Worm (Caenorhabditis elegans): ENCODE measurements around the gene Y51A2D.21.
A peak's percentile ranks its signal among the peaks of the same experiment; 100 is the strongest.

Y51A2D.21 gene

DNA sequence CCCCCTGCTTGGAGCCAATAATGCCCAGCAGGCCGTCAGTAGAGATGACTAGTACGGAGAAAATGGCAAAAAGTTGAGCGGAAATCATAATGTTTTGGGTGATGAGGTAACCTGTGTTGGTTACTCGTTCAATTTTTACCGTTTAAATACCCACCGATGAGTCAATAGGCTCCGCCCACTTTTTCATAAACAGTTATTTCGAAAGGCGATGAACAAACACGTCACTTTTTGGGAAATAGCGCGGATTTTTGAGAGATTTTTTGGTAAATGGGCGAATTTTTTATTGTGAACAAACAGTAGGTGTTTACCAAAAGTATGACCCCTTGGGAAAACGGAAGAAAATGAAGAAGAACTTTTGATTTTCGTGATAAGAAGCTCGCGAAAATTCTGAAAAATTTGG, 11.4 kb upstream of the Y51A2D.21 start, which contains the start of gene ttr-26:
Gene ttr-26 (minus strand): TSS at position 101 of the 400 bp plus-strand sequence.
- TF ChIP-seq ceh-83 (GFP tag; optimal IDR thresholded peaks at IDR 0.05), result no peak
- no peak for TF ChIP-seq nhr-2 (tag; optimal IDR thresholded peaks at IDR 0.05)
- no peak for TF ChIP-seq tbx-8 (GFP tag; optimal IDR thresholded peaks at IDR 0.05)
- TF ChIP-seq ceh-43 (GFP tag; optimal IDR thresholded peaks at IDR 0.05), result no peak
- TF ChIP-seq lsy-2 (tag; optimal IDR thresholded peaks at IDR 0.05), result no peak
- no peak for TF ChIP-seq M03D4.4 (tag; optimal IDR thresholded peaks at IDR 0.05)
- TF ChIP-seq mep-1 (tag; optimal IDR thresholded peaks at IDR 0.05), result no peak
- TF ChIP-seq pha-4 (tag; optimal IDR thresholded peaks at IDR 0.05), result no peak
- no peak for TF ChIP-seq nhr-12 (tag; optimal IDR thresholded peaks at IDR 0.05)
- TF ChIP-seq nhr-76 (tag; optimal IDR thresholded peaks at IDR 0.05), result no peak
- TF ChIP-seq ztf-11 (tag; optimal IDR thresholded peaks at IDR 0.05), result no peak
- no peak for TF ChIP-seq lin-32 (GFP tag; optimal IDR thresholded peaks at IDR 0.05)
- no peak for TF ChIP-seq zip-8 (tag; optimal IDR thresholded peaks at IDR 0.05)
- no peak for TF ChIP-seq blmp-1 (tag; optimal IDR thresholded peaks at IDR 0.05)
- no peak for TF ChIP-seq sem-2 (GFP tag; optimal IDR thresholded peaks at IDR 0.05)
- no peak for TF ChIP-seq flh-1 (GFP tag; optimal IDR thresholded peaks at IDR 0.05)
- TF ChIP-seq drap-1 (GFP tag; optimal IDR thresholded peaks at IDR 0.05), result no peak
- TF ChIP-seq nhr-237 (tag; optimal IDR thresholded peaks at IDR 0.05), result no peak
- TF ChIP-seq unc-62 (GFP tag; optimal IDR thresholded peaks at IDR 0.05), result no peak

- TF ChIP-seq lin-13 (tag; optimal IDR thresholded peaks at IDR 0.05), result no peak
- no peak for TF ChIP-seq hlh-1 (tag; optimal IDR thresholded peaks at IDR 0.05)
- no peak for TF ChIP-seq ceh-83 (GFP tag; optimal IDR thresholded peaks at IDR 0.05)
- TF ChIP-seq mep-1 (tag; optimal IDR thresholded peaks at IDR 0.05), result no peak
- TF ChIP-seq pha-4 (tag; optimal IDR thresholded peaks at IDR 0.05), result no peak
- no peak for TF ChIP-seq mab-5 (tag; optimal IDR thresholded peaks at IDR 0.05)
- no peak for TF ChIP-seq sptf-1 (tag; optimal IDR thresholded peaks at IDR 0.05)
- TF ChIP-seq ceh-43 (GFP tag; optimal IDR thresholded peaks at IDR 0.05), result no peak
- no peak for TF ChIP-seq drap-1 (GFP tag; optimal IDR thresholded peaks at IDR 0.05)
- no peak for TF ChIP-seq snpc-4 (tag; optimal IDR thresholded peaks at IDR 0.05)
Measured at ce11 chrV:18560944-18561343, 10.7 kb upstream of the Y51A2D.21 start.

- TF ChIP-seq unc-120 (tag; optimal IDR thresholded peaks at IDR 0.05; ENCODE audit: poor library complexity, severe bottlenecking), result no peak
- no peak for TF ChIP-seq nhr-2 (tag; optimal IDR thresholded peaks at IDR 0.05)
- no peak for TF ChIP-seq nhr-28 (tag; optimal IDR thresholded peaks at IDR 0.05)
- no peak for TF ChIP-seq tbx-8 (GFP tag; optimal IDR thresholded peaks at IDR 0.05)
- TF ChIP-seq sptf-1 (tag; optimal IDR thresholded peaks at IDR 0.05), result no peak
- TF ChIP-seq ceh-83 (GFP tag; optimal IDR thresholded peaks at IDR 0.05), result no peak
- no peak for TF ChIP-seq ztf-11 (tag; optimal IDR thresholded peaks at IDR 0.05)
- TF ChIP-seq pha-4 (tag; optimal IDR thresholded peaks at IDR 0.05), result no peak
- TF ChIP-seq elt-3 (tag; optimal IDR thresholded peaks at IDR 0.05), result no peak
- no peak for TF ChIP-seq drap-1 (GFP tag; optimal IDR thresholded peaks at IDR 0.05)
- TF ChIP-seq ceh-39 (tag; optimal IDR thresholded peaks at IDR 0.05), result no peak
- TF ChIP-seq ham-2 (GFP tag; optimal IDR thresholded peaks at IDR 0.05), result no peak
- no peak for TF ChIP-seq mep-1 (tag; optimal IDR thresholded peaks at IDR 0.05)
- TF ChIP-seq bed-3 (GFP tag; optimal IDR thresholded peaks at IDR 0.05), result no peak
- TF ChIP-seq lsy-2 (tag; optimal IDR thresholded peaks at IDR 0.05), result no peak
- no peak for TF ChIP-seq lin-32 (GFP tag; optimal IDR thresholded peaks at IDR 0.05)
- no peak for TF ChIP-seq ceh-43 (GFP tag; optimal IDR thresholded peaks at IDR 0.05)
Measured at ce11 chrV:18564786-18565185, 6.8 kb upstream of the Y51A2D.21 start, which contains the start of gene srg-34. Gene srg-34, minus strand, starts transcription at chrV:18564886.

ce11 chrV:18565621-18566020, 6.0 kb upstream of the Y51A2D.21 start:
- TF ChIP-seq ham-2 (GFP tag; optimal IDR thresholded peaks at IDR 0.05) (peak; percentile 43), ceh-43 (GFP tag; optimal IDR thresholded peaks at IDR 0.05) (no peak), sptf-1 (tag; optimal IDR thresholded peaks at IDR 0.05) (peak; percentile 10)

ce11 chrV:18569445-18569844, 2.2 kb upstream of the Y51A2D.21 start:
- no peak for TF ChIP-seq ham-2 (GFP tag; optimal IDR thresholded peaks at IDR 0.05)
- TF ChIP-seq ztf-11 (tag; optimal IDR thresholded peaks at IDR 0.05), result no peak
- TF ChIP-seq elt-3 (tag; optimal IDR thresholded peaks at IDR 0.05), result no peak
- TF ChIP-seq flh-1 (GFP tag; optimal IDR thresholded peaks at IDR 0.05), result no peak
- TF ChIP-seq hlh-1 (tag; optimal IDR thresholded peaks at IDR 0.05), result no peak
- TF ChIP-seq nhr-76 (tag; optimal IDR thresholded peaks at IDR 0.05), result no peak
- no peak for TF ChIP-seq cnd-1 (tag; optimal IDR thresholded peaks at IDR 0.05)
- TF ChIP-seq lin-13 (tag; optimal IDR thresholded peaks at IDR 0.05), result no peak
- no peak for TF ChIP-seq drap-1 (GFP tag; optimal IDR thresholded peaks at IDR 0.05)
- no peak for TF ChIP-seq nhr-237 (tag; optimal IDR thresholded peaks at IDR 0.05)
- TF ChIP-seq mep-1 (tag; optimal IDR thresholded peaks at IDR 0.05), result no peak
- TF ChIP-seq lsy-2 (tag; optimal IDR thresholded peaks at IDR 0.05), result no peak

All from whole organism, mixed stage, embryonic.